Worm (Caenorhabditis elegans): ENCODE data around the gene F54H5.3.

The F54H5.3 gene

ce11 chrII:6600973-6601372 is 21.0 kb upstream of the F54H5.3 start, which contains the start of gene vps-33.2 (continued):
- TF ChIP-seq lin-15B (tag; optimal IDR thresholded peaks at IDR 0.05), result no peak
- TF ChIP-seq ztf-4 (tag; optimal IDR thresholded peaks at IDR 0.05), result no peak
- peak; percentile 57 for TF ChIP-seq nhr-20 (tag; optimal IDR thresholded peaks at IDR 0.05)
- TF ChIP-seq nhr-90 (tag; optimal IDR thresholded peaks at IDR 0.05; ENCODE audit: poor library complexity), result peak; percentile 0
- no peak for TF ChIP-seq skn-1 (tag; optimal IDR thresholded peaks at IDR 0.05)
- TF ChIP-seq fkh-8 (tag; optimal IDR thresholded peaks at IDR 0.05), result no peak
- TF ChIP-seq nhr-76 (tag; optimal IDR thresholded peaks at IDR 0.05), result no peak
- no peak for TF ChIP-seq vab-15 (tag; optimal IDR thresholded peaks at IDR 0.05)
- TF ChIP-seq C16A3.4 (tag; optimal IDR thresholded peaks at IDR 0.05), result no peak
- peak; percentile 60 for TF ChIP-seq snu-23 (GFP tag; optimal IDR thresholded peaks at IDR 0.05)
- no peak for TF ChIP-seq mab-9 (GFP tag; IDR thresholded peaks at IDR 0.05)
- TF ChIP-seq unc-30 (tag; optimal IDR thresholded peaks at IDR 0.05), result no peak
- TF ChIP-seq nhr-19 (GFP tag; conservative IDR thresholded peaks at IDR 0.05), result peak; percentile 53
- TF ChIP-seq snpc-4 (tag; optimal IDR thresholded peaks at IDR 0.05), result no peak
- no peak for TF ChIP-seq ceh-8 (GFP tag; optimal IDR thresholded peaks at IDR 0.05)
- TF ChIP-seq fos-1 (tag; optimal IDR thresholded peaks at IDR 0.05), result peak; percentile 42
- TF ChIP-seq hlh-17 (GFP tag; optimal IDR thresholded peaks at IDR 0.05; ENCODE audit: borderline replicate concordance), result no peak
- TF ChIP-seq alr-1 (tag; optimal IDR thresholded peaks at IDR 0.05; ENCODE audit: borderline replicate concordance), result no peak
- TF ChIP-seq fkh-4 (tag; optimal IDR thresholded peaks at IDR 0.05; ENCODE audit: borderline replicate concordance), result no peak
- TF ChIP-seq ceh-82 (tag; optimal IDR thresholded peaks at IDR 0.05), result peak in 2 of 3 experiments; percentile 6 to 32
- peak in 1 of 6 experiments; percentile 6 for TF ChIP-seq elt-3 (tag; optimal IDR thresholded peaks at IDR 0.05)
- TF ChIP-seq ceh-90 (tag; optimal IDR thresholded peaks at IDR 0.05), result no peak
- no peak for TF ChIP-seq sup-37 (GFP tag; optimal IDR thresholded peaks at IDR 0.05)
- no peak for TF ChIP-seq grh-1 (GFP tag; IDR thresholded peaks at IDR 0.05)
- TF ChIP-seq pqm-1 (tag; optimal IDR thresholded peaks at IDR 0.05), result no peak
- peak; percentile 55 to 61 for TF ChIP-seq lsy-2 (tag; optimal IDR thresholded peaks at IDR 0.05)
- TF ChIP-seq ceh-63 (GFP tag; optimal IDR thresholded peaks at IDR 0.05), result no peak
- peak; percentile 57 for TF ChIP-seq nhr-85 (tag)
- TF ChIP-seq aha-1 (tag; optimal IDR thresholded peaks at IDR 0.05), result no peak
- TF ChIP-seq egl-13 (tag; optimal IDR thresholded peaks at IDR 0.05), result no peak

ce11 chrII:6608626-6609025 is 13.4 kb upstream of the F54H5.3 start:
- TF ChIP-seq blmp-1 (tag; optimal IDR thresholded peaks at IDR 0.05) (no peak), nhr-85 (tag) (no peak), nhr-71 (tag; optimal IDR thresholded peaks at IDR 0.05) (no peak), nhr-76 (tag; optimal IDR thresholded peaks at IDR 0.05) (no peak), nhr-28 (tag; optimal IDR thresholded peaks at IDR 0.05) (no peak), nhr-20 (tag; optimal IDR thresholded peaks at IDR 0.05) (no peak), snpc-4 (tag; optimal IDR thresholded peaks at IDR 0.05) (no peak), lin-39 (tag; optimal IDR thresholded peaks at IDR 0.05) (no peak), rnt-1 (tag; optimal IDR thresholded peaks at IDR 0.05) (no peak), lin-35 (GFP tag; optimal IDR thresholded peaks at IDR 0.05) (no peak)

ce11 chrII:6609315-6609842 is 12.6 kb upstream of the F54H5.3 start, which contains the start of gene epg-5:
TSS of gene epg-5 (minus strand) at chrII:6609365.
- TF ChIP-seq ces-1 (GFP tag; optimal IDR thresholded peaks at IDR 0.05) (no peak), mab-9 (GFP tag; IDR thresholded peaks at IDR 0.05) (no peak), irx-1 (tag; optimal IDR thresholded peaks at IDR 0.05) (no peak), rnt-1 (tag; optimal IDR thresholded peaks at IDR 0.05) (peak; percentile 31), ceh-90 (tag; optimal IDR thresholded peaks at IDR 0.05) (no peak), C16A3.4 (tag; optimal IDR thresholded peaks at IDR 0.05) (peak; percentile 6), lir-3 (tag; optimal IDR thresholded peaks at IDR 0.05; ENCODE audit: poor library complexity) (no peak), efl-1 (optimal IDR thresholded peaks at IDR 0.05) (peak; percentile 42 to 54), efl-1 (GFP tag; optimal IDR thresholded peaks at IDR 0.05 in 1 of 2) (peak; percentile 53 to 80), nhr-76 (tag; optimal IDR thresholded peaks at IDR 0.05) (no peak), egl-27 (tag; optimal IDR thresholded peaks at IDR 0.05) (no peak), elt-2 (tag; optimal IDR thresholded peaks at IDR 0.05) (peak; percentile 11), lin-13 (GFP tag; optimal IDR thresholded peaks at IDR 0.05) (no peak), elt-3 (tag; optimal IDR thresholded peaks at IDR 0.05) (no peak), mep-1 (tag; optimal IDR thresholded peaks at IDR 0.05) (peak; percentile 65), unc-86 (tag; optimal IDR thresholded peaks at IDR 0.05) (no peak), nhr-77 (tag; optimal IDR thresholded peaks at IDR 0.05) (no peak), jun-1 (tag; optimal IDR thresholded peaks at IDR 0.05) (no peak), lin-39 (tag; optimal IDR thresholded peaks at IDR 0.05) (no peak), ceh-88 (GFP tag; IDR thresholded peaks at IDR 0.05) (no peak), C34B4.2 (tag; optimal IDR thresholded peaks at IDR 0.05) (no peak), hlh-17 (GFP tag; optimal IDR thresholded peaks at IDR 0.05; ENCODE audit: borderline replicate concordance) (no peak), lsy-2 (tag; optimal IDR thresholded peaks at IDR 0.05) (peak; percentile 41 to 57)
